Worm (Caenorhabditis elegans) whole organism, L2 larva: ENCODE results near the gene K03H1.13.

Experiments
- gmeb-1 ChIP-seq: fragments of 150-350 bp; optimal IDR thresholded peaks from 2 replicates; lab custom pipeline; 2014; ENCODE audit warnings: missing biosample characterization, missing genetic modification characterization
- unc-62 ChIP-seq: fragments of 150-350 bp; optimal IDR thresholded peaks from 2 replicates; lab custom pipeline; 2014; ENCODE audit warnings: missing biosample characterization, missing genetic modification reagents, missing genetic modification characterization

- TF ChIP-seq unc-62 (GFP tag; lab: Kevin White, UChicago) (no peak), gmeb-1 (no peak)
Measured at ce11 chrIII:9908769-9909168, 41.4 kb downstream of the K03H1.13 start.
